Fruit fly (Drosophila melanogaster) whole organism, embryonic: ENCODE results near the gene CAHbeta.

Experiments
- Aef1 ChIP-seq: fragments of 200-800 bp; sonication (Bioruptor generic); IDR thresholded peaks from 3 replicates; pipeline ENCODE4 v1.3.6; 2022; ENCODE audit warnings: missing biosample characterization, missing genetic modification characterization
- Atf3 ChIP-seq: fragments of 200-800 bp; sonication (Bioruptor generic); optimal IDR thresholded peaks from 3 replicates; lab custom pipeline; 2016; ENCODE audit warnings: missing biosample characterization, missing genetic modification characterization
- BtbVII ChIP-seq: fragments of 200-800 bp; sonication (Bioruptor generic); optimal IDR thresholded peaks from 3 replicates; lab custom pipeline; 2017; ENCODE audit warnings: missing biosample characterization, mild to moderate bottlenecking, missing genetic modification characterization
- C15 ChIP-seq: fragments of 200-800 bp; sonication (Bioruptor generic); IDR thresholded peaks from 3 replicates; pipeline ENCODE4 v1.3.6; 2022; ENCODE audit warnings: missing biosample characterization, missing genetic modification characterization
- CG10209 ChIP-seq: fragments of 200-800 bp; sonication (Bioruptor generic); optimal IDR thresholded peaks from 3 replicates; lab custom pipeline; 2017; ENCODE audit warnings: missing biosample characterization, mild to moderate bottlenecking, missing genetic modification characterization, missing genetic modification reagents
- CG10462 ChIP-seq: fragments of 200-800 bp; sonication (Bioruptor generic); optimal IDR thresholded peaks from 2 replicates; lab custom pipeline; 2016; ENCODE audit warnings: missing biosample characterization, missing genetic modification characterization
- CG10654 ChIP-seq: fragments of 200-800 bp; sonication (Bioruptor generic); optimal IDR thresholded peaks from 2 replicates; lab custom pipeline; 2016; ENCODE audit warnings: missing biosample characterization, missing genetic modification characterization
- CG10979 ChIP-seq: fragments of 200-800 bp; sonication (Bioruptor generic); optimal IDR thresholded peaks from 2 replicates; lab custom pipeline; 2018; ENCODE audit warnings: missing biosample characterization, mild to moderate bottlenecking, missing genetic modification characterization, moderate library complexity
- CG11456 ChIP-seq: fragments of 200-800 bp; sonication (Bioruptor generic); IDR thresholded peaks from 3 replicates; pipeline ENCODE4 v1.3.6; 2022; ENCODE audit warnings: missing biosample characterization, missing genetic modification characterization
- CG13775 ChIP-seq: fragments of 200-800 bp; sonication (Bioruptor generic); optimal IDR thresholded peaks from 3 replicates; lab custom pipeline; 2017; ENCODE audit warnings: missing biosample characterization, mild to moderate bottlenecking, missing genetic modification characterization
- CG1603 ChIP-seq: fragments of 200-800 bp; sonication (Bioruptor generic); optimal IDR thresholded peaks from 2 replicates; lab custom pipeline; 2019; ENCODE audit warnings: missing biosample characterization, mild to moderate bottlenecking, missing genetic modification characterization, moderate library complexity
- CG16813 ChIP-seq: fragments of 200-800 bp; sonication (Bioruptor generic); IDR thresholded peaks from 3 replicates; pipeline ENCODE4 v1.3.6; 2022; ENCODE audit warnings: missing biosample characterization, missing genetic modification characterization; ENCODE audit not compliant: partially characterized antibody
- CG17186 ChIP-seq: fragments of 200-800 bp; sonication (Bioruptor generic); optimal IDR thresholded peaks from 3 replicates; lab custom pipeline; 2017; ENCODE audit warnings: missing biosample characterization, missing genetic modification reagents, missing genetic modification characterization
- CG17612 ChIP-seq: fragments of 200-800 bp; sonication (Bioruptor generic); IDR thresholded peaks from 2 replicates; pipeline ENCODE4 v1.3.6; 2022; ENCODE audit warnings: missing biosample characterization, missing genetic modification characterization
- CG17802 ChIP-seq: fragments of 200-800 bp; sonication (Bioruptor generic); optimal IDR thresholded peaks from 2 replicates; lab custom pipeline; 2018; ENCODE audit warnings: missing biosample characterization, mild to moderate bottlenecking, missing genetic modification characterization, moderate library complexity
- CG30431 ChIP-seq: fragments of 200-800 bp; sonication (Bioruptor generic); optimal IDR thresholded peaks from 2 replicates; lab custom pipeline; 2017; ENCODE audit warnings: missing biosample characterization, missing genetic modification characterization
- CG31388 ChIP-seq: fragments of 200-800 bp; sonication (Bioruptor generic); optimal IDR thresholded peaks from 2 replicates; lab custom pipeline; 2016; ENCODE audit warnings: missing biosample characterization, missing genetic modification characterization
- CG33213 ChIP-seq: fragments of 200-800 bp; sonication (Bioruptor generic); optimal IDR thresholded peaks from 3 replicates; lab custom pipeline; 2016; ENCODE audit warnings: missing biosample characterization, missing genetic modification characterization
- CG4360 ChIP-seq: fragments of 200-800 bp; sonication (Bioruptor generic); IDR thresholded peaks from 2 replicates; pipeline ENCODE4 v1.3.6; 2022; ENCODE audit warnings: missing biosample characterization, missing genetic modification characterization
- CG43689 ChIP-seq: fragments of 200-800 bp; sonication (Bioruptor generic); IDR thresholded peaks from 2 replicates; pipeline ENCODE4 v1.3.6; 2022; ENCODE audit warnings: missing biosample characterization, missing genetic modification characterization
- CG6272 ChIP-seq: fragments of 200-800 bp; sonication (Bioruptor generic); IDR thresholded peaks from 2 replicates; pipeline ENCODE4 v1.3.6; 2022; ENCODE audit warnings: missing biosample characterization, missing genetic modification characterization
- CG6654 ChIP-seq: fragments of 200-800 bp; sonication (Bioruptor generic); optimal IDR thresholded peaks from 2 replicates; lab custom pipeline; 2017; ENCODE audit warnings: missing biosample characterization, mild to moderate bottlenecking, missing genetic modification characterization
- CG7372 ChIP-seq: fragments of 200-800 bp; sonication (Bioruptor generic); IDR thresholded peaks from 2 replicates; pipeline ENCODE4 v1.3.6; 2022; ENCODE audit warnings: missing biosample characterization, missing genetic modification characterization
- CG7839 ChIP-seq: fragments of 200-800 bp; sonication (Bioruptor generic); optimal IDR thresholded peaks from 3 replicates; lab custom pipeline; 2018; ENCODE audit warnings: missing biosample characterization, mild to moderate bottlenecking, missing genetic modification characterization, moderate library complexity
- CG8478 ChIP-seq: fragments of >200 bp; optimal IDR thresholded peaks from 2 replicates; lab custom pipeline; 2018
- CG8944 ChIP-seq: fragments of 200-800 bp; sonication (Bioruptor generic); optimal IDR thresholded peaks from 3 replicates; lab custom pipeline; 2016; ENCODE audit warnings: missing biosample characterization, missing genetic modification characterization
- CTCF ChIP-seq: fragments of 200-800 bp; sonication (Bioruptor generic); optimal IDR thresholded peaks from 2 replicates; lab custom pipeline; 2017; ENCODE audit warnings: missing biosample characterization, mild to moderate bottlenecking, missing genetic modification characterization, moderate library complexity
- Camta ChIP-seq: fragments of 200-800 bp; sonication (Bioruptor generic); optimal IDR thresholded peaks from 2 replicates; lab custom pipeline; 2016; ENCODE audit warnings: missing biosample characterization, missing genetic modification characterization
- CrebB ChIP-seq: fragments of 200-800 bp; sonication (Bioruptor generic); optimal IDR thresholded peaks from 3 replicates; lab custom pipeline; 2018; ENCODE audit warnings: missing biosample characterization, mild to moderate bottlenecking, missing genetic modification characterization
- D ChIP-seq, 2 experiments: fragments of 200-800 bp in 1 of 2; fragments of >200 bp in 1 of 2; sonication (Bioruptor generic) in 1 of 2; optimal IDR thresholded peaks; 2 replicates in 1 of 2; 3 replicates in 1 of 2; lab custom pipeline; 2017; ENCODE audit warnings: mild to moderate bottlenecking in 1 of 2, missing biosample characterization in 1 of 2, missing genetic modification characterization in 1 of 2, missing genetic modification reagents in 1 of 2
- HLH4C ChIP-seq: fragments of 200-800 bp; sonication (Bioruptor generic); IDR thresholded peaks from 3 replicates; pipeline ENCODE4 v1.3.6; 2022; ENCODE audit warnings: missing biosample characterization, missing genetic modification characterization; ENCODE audit not compliant: partially characterized antibody
- Hey ChIP-seq: fragments of 200-800 bp; sonication (Bioruptor generic); optimal IDR thresholded peaks from 3 replicates; lab custom pipeline; 2018; ENCODE audit warnings: missing biosample characterization, mild to moderate bottlenecking, missing genetic modification characterization
- Meics ChIP-seq: fragments of 200-800 bp; sonication (Bioruptor generic); optimal IDR thresholded peaks from 2 replicates; lab custom pipeline; 2017; ENCODE audit warnings: missing biosample characterization, mild to moderate bottlenecking, missing genetic modification characterization
- Pdp1 ChIP-seq, 2 experiments: fragments of 200-800 bp; sonication (Bioruptor generic); optimal IDR thresholded peaks; 3 replicates each; lab custom pipeline; 2016; ENCODE audit warnings: missing biosample characterization in 2 of 2, missing genetic modification characterization in 2 of 2, mild to moderate bottlenecking in 1 of 2, moderate library complexity in 1 of 2
- Sin3A ChIP-seq: fragments of >200 bp; optimal IDR thresholded peaks from 2 replicates; lab custom pipeline; 2018
- Spps ChIP-seq: fragments of 200-800 bp; sonication (Bioruptor generic); optimal IDR thresholded peaks from 2 replicates; lab custom pipeline; 2018; ENCODE audit warnings: missing biosample characterization, mild to moderate bottlenecking, missing genetic modification characterization
- Xbp1 ChIP-seq: fragments of 200-800 bp; sonication (Bioruptor generic); optimal IDR thresholded peaks from 3 replicates; lab custom pipeline; 2016; ENCODE audit warnings: missing biosample characterization, mild to moderate bottlenecking, missing genetic modification characterization
- abd-A ChIP-seq: fragments of 200-800 bp; sonication (Bioruptor generic); optimal IDR thresholded peaks from 3 replicates; lab custom pipeline; 2019; ENCODE audit warnings: missing biosample characterization, mild to moderate bottlenecking, missing genetic modification characterization, moderate library complexity
- bbx ChIP-seq: fragments of 200-800 bp; sonication (Bioruptor generic); IDR thresholded peaks from 2 replicates; pipeline ENCODE4 v1.3.6; 2022; ENCODE audit warnings: missing biosample characterization, missing genetic modification characterization; ENCODE audit not compliant: partially characterized antibody
- grn ChIP-seq: fragments of 200-800 bp; sonication (Bioruptor generic); optimal IDR thresholded peaks from 3 replicates; lab custom pipeline; 2017; ENCODE audit warnings: missing biosample characterization, missing genetic modification characterization
- ham ChIP-seq: fragments of 200-800 bp; sonication (Bioruptor generic); IDR thresholded peaks from 2 replicates; pipeline ENCODE4 v1.3.6; 2022; ENCODE audit warnings: missing biosample characterization, missing genetic modification characterization
- inv ChIP-seq: fragments of 200-800 bp; sonication (Bioruptor generic); IDR thresholded peaks from 2 replicates; pipeline ENCODE4 v1.3.6; 2022; ENCODE audit warnings: missing biosample characterization, missing genetic modification characterization; ENCODE audit not compliant: partially characterized antibody
- jing ChIP-seq: fragments of 200-800 bp; sonication (Bioruptor generic); optimal IDR thresholded peaks from 2 replicates; lab custom pipeline; 2018; ENCODE audit warnings: missing biosample characterization, mild to moderate bottlenecking, missing genetic modification characterization
- lab ChIP-seq: fragments of 200-800 bp; sonication (Bioruptor generic); optimal IDR thresholded peaks from 3 replicates; lab custom pipeline; 2017; ENCODE audit warnings: missing biosample characterization, missing genetic modification characterization, mild to moderate bottlenecking, moderate library complexity, missing genetic modification reagents
- luna ChIP-seq: fragments of 200-800 bp; sonication (Bioruptor generic); optimal IDR thresholded peaks from 2 replicates; lab custom pipeline; 2016; ENCODE audit warnings: missing biosample characterization, missing genetic modification characterization
- org-1 ChIP-seq: fragments of 200-800 bp; sonication (Bioruptor generic); optimal IDR thresholded peaks from 2 replicates; lab custom pipeline; 2017; ENCODE audit warnings: missing biosample characterization, missing genetic modification characterization
- p53 ChIP-seq: fragments of 200-800 bp; sonication (Bioruptor generic); optimal IDR thresholded peaks from 2 replicates; lab custom pipeline; 2016; ENCODE audit warnings: missing biosample characterization, missing genetic modification characterization
- ranshi ChIP-seq: fragments of 200-800 bp; sonication (Bioruptor generic); IDR thresholded peaks from 2 replicates; pipeline ENCODE4 v1.3.6; 2022; ENCODE audit warnings: missing biosample characterization, missing genetic modification characterization
- sob ChIP-seq: fragments of 200-800 bp; sonication (Bioruptor generic); IDR thresholded peaks from 2 replicates; pipeline ENCODE4 v1.3.6; 2022; ENCODE audit warnings: missing biosample characterization, missing genetic modification characterization
- tin ChIP-seq: fragments of 200-800 bp; sonication (Bioruptor generic); optimal IDR thresholded peaks from 3 replicates; lab custom pipeline; 2016; ENCODE audit warnings: missing biosample characterization, missing genetic modification characterization
- tup ChIP-seq: fragments of 200-800 bp; sonication (Bioruptor generic); optimal IDR thresholded peaks from 2 replicates; lab custom pipeline; 2016; ENCODE audit warnings: missing biosample characterization, mild to moderate bottlenecking, missing genetic modification characterization, moderate library complexity

CAHbeta gene

DNA sequence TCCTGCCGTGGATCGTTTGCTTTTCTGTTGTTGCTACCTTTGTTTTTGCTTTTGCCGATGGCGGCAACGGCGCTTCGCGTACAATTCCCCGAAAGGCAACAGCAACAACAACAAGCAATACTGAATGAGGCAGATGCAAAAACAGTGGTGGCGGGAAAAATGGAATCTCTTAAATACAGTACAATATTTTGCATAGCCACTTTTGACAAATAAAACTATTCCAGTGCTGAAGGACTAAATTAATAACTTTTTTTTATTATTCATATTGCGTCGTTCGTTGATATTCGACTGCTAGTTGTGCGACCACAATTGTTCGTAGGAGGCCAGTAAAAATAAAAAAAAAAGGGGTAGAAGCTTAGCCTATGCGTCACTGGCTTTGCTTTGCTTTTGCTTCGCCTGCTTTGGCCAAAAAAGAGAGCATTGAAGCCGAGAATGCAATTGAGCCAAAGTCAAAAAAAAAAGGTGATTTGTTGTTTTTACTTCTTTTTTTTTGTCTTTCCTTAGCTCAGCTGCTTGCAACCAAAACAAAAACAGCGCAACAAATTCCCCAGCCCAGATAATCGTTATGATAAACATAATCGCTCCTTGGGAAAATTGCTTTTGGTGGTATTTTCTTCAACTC, 51.2 kb downstream of the CAHbeta start (continued):
- peak; percentile 86 for TF ChIP-seq tin (GFP tag; lab: Kevin White, UChicago)
- peak; percentile 63 for TF ChIP-seq CG10462
- TF ChIP-seq lab, result peak; percentile 95
- TF ChIP-seq ranshi, result peak; percentile 93
- TF ChIP-seq CG30431 (GFP tag; lab: Kevin White, UChicago), result peak; percentile 76
- no peak for TF ChIP-seq ham (GFP tag; lab: Robert Waterston, UW)
- TF ChIP-seq Xbp1 (GFP tag; lab: Kevin White, UChicago), result peak; percentile 86
- TF ChIP-seq Atf3, result peak; percentile 79
- TF ChIP-seq BtbVII (GFP tag; lab: Kevin White, UChicago), result peak; percentile 85
- peak; percentile 48 for TF ChIP-seq CG33213
- peak; percentile 78 for TF ChIP-seq CG13775 (GFP tag; lab: Kevin White, UChicago)
- TF ChIP-seq Aef1, result peak; percentile 92
- no peak for TF ChIP-seq inv
- TF ChIP-seq p53 (GFP tag; lab: Kevin White, UChicago), result peak; percentile 18
- peak; percentile 91 for TF ChIP-seq CG11456 (GFP tag; lab: Robert Waterston, UW)
- peak; percentile 83 for TF ChIP-seq CG1603
- no peak for TF ChIP-seq bbx (GFP tag; lab: Robert Waterston, UW)
- TF ChIP-seq tup (GFP tag; lab: Kevin White, UChicago), result peak; percentile 83
- peak; percentile 87 for TF ChIP-seq Meics (GFP tag; lab: Kevin White, UChicago)
- TF ChIP-seq org-1 (GFP tag; lab: Kevin White, UChicago), result peak; percentile 87
- TF ChIP-seq Camta (GFP tag; lab: Kevin White, UChicago), result peak; percentile 81
- peak; percentile 88 for TF ChIP-seq CG7372 (GFP tag; lab: Robert Waterston, UW)
- TF ChIP-seq CG10654 (GFP tag; lab: Kevin White, UChicago), result peak; percentile 81
- peak; percentile 74 for TF ChIP-seq CrebB (tag; lab: Kevin White, UChicago)
- TF ChIP-seq Sin3A, result no peak
- TF ChIP-seq CG17612 (GFP tag; lab: Robert Waterston, UW), result no peak
- TF ChIP-seq CG10979 (tag; lab: Kevin White, UChicago), result peak; percentile 79
- TF ChIP-seq CG7839 (tag; lab: Kevin White, UChicago), result peak; percentile 86
- TF ChIP-seq Spps (tag; lab: Kevin White, UChicago), result peak; percentile 67
- TF ChIP-seq Hey (tag; lab: Kevin White, UChicago), result peak; percentile 7
- no peak for TF ChIP-seq CG8478
- TF ChIP-seq CG16813 (GFP tag; lab: Robert Waterston, UW), result no peak
- TF ChIP-seq CG6654 (GFP tag; lab: Kevin White, UChicago), result peak; percentile 60
- TF ChIP-seq abd-A (tag; lab: Kevin White, UChicago), result no peak
- peak; percentile 7 for TF ChIP-seq D (optimal IDR thresholded peaks at IDR 0.05; lab: Kevin White, UChicago)
- TF ChIP-seq D (GFP tag; optimal IDR thresholded peaks at IDR 0.05; lab: Kevin White, UChicago), result peak; percentile 83
- no peak for TF ChIP-seq HLH4C
- no peak for TF ChIP-seq grn (GFP tag; lab: Kevin White, UChicago)
- TF ChIP-seq CG43689, result peak; percentile 86
- TF ChIP-seq luna (GFP tag; lab: Kevin White, UChicago), result peak; percentile 42
- peak; percentile 77 for TF ChIP-seq C15
- TF ChIP-seq Pdp1 (GFP tag; optimal IDR thresholded peaks at IDR 0.05; lab: Kevin White, UChicago), result peak; percentile 63 to 83
- TF ChIP-seq CG31388, result peak; percentile 45
- peak; percentile 64 for TF ChIP-seq CG17802 (tag; lab: Kevin White, UChicago)
- TF ChIP-seq CG10209, result peak; percentile 85
- TF ChIP-seq CG17186 (GFP tag; lab: Kevin White, UChicago), result peak; percentile 73
- TF ChIP-seq CG8944 (GFP tag; lab: Kevin White, UChicago), result peak; percentile 45
- TF ChIP-seq jing (GFP tag; lab: Kevin White, UChicago), result peak; percentile 73
- TF ChIP-seq CTCF (GFP tag; lab: Kevin White, UChicago), result peak; percentile 40
- TF ChIP-seq sob, result peak; percentile 88
- TF ChIP-seq CG6272 (GFP tag; lab: Robert Waterston, UW), result peak; percentile 80
- TF ChIP-seq CG4360 (GFP tag; lab: Robert Waterston, UW), result peak; percentile 92
